Fruit fly (Drosophila melanogaster) whole organism, embryonic: ENCODE results near the gene pxb.

Experiments used
- Ada2b ChIP-seq: fragments of 200-800 bp; sonication (Bioruptor generic); IDR thresholded peaks from 2 replicates; pipeline ENCODE4 v1.3.6; 2022; ENCODE audit warnings: missing biosample characterization, missing genetic modification characterization
- CG10267 ChIP-seq: fragments of 200-800 bp; sonication (Bioruptor generic); optimal IDR thresholded peaks from 2 replicates; lab custom pipeline; 2018; ENCODE audit warnings: missing biosample characterization, mild to moderate bottlenecking, missing genetic modification characterization, moderate library complexity
- CG10274 ChIP-seq: fragments of 200-800 bp; sonication (Bioruptor generic); optimal IDR thresholded peaks from 3 replicates; lab custom pipeline; 2017; ENCODE audit warnings: missing biosample characterization, mild to moderate bottlenecking, missing genetic modification characterization
- CG11085 ChIP-seq: fragments of 200-800 bp; sonication (Bioruptor generic); IDR thresholded peaks from 2 replicates; pipeline ENCODE4 v1.3.6; 2022; ENCODE audit warnings: missing biosample characterization, missing genetic modification characterization
- CG12104 ChIP-seq: fragments of 200-800 bp; sonication (Bioruptor generic); optimal IDR thresholded peaks from 3 replicates; lab custom pipeline; 2016; ENCODE audit warnings: missing biosample characterization, missing genetic modification characterization
- CG1529 ChIP-seq: fragments of 200-800 bp; sonication (Bioruptor generic); optimal IDR thresholded peaks from 3 replicates; lab custom pipeline; 2018; ENCODE audit warnings: missing biosample characterization, missing genetic modification characterization
- CG1603 ChIP-seq: fragments of 200-800 bp; sonication (Bioruptor generic); optimal IDR thresholded peaks from 2 replicates; lab custom pipeline; 2019; ENCODE audit warnings: missing biosample characterization, mild to moderate bottlenecking, missing genetic modification characterization, moderate library complexity
- CG1647 ChIP-seq: fragments of 200-800 bp; sonication (Bioruptor generic); optimal IDR thresholded peaks from 3 replicates; lab custom pipeline; 2016; ENCODE audit warnings: missing biosample characterization, missing genetic modification characterization
- CG16815 ChIP-seq: fragments of 200-800 bp; sonication (Bioruptor generic); optimal IDR thresholded peaks from 3 replicates; lab custom pipeline; 2017; ENCODE audit warnings: missing biosample characterization, mild to moderate bottlenecking, missing genetic modification characterization
- CG16863 ChIP-seq: fragments of 200-800 bp; sonication (Bioruptor generic); optimal IDR thresholded peaks from 3 replicates; lab custom pipeline; 2016; ENCODE audit warnings: missing biosample characterization, missing genetic modification characterization
- CG17328 ChIP-seq: fragments of 200-800 bp; sonication (Bioruptor generic); IDR thresholded peaks from 2 replicates; pipeline ENCODE4 v1.3.6; 2022; ENCODE audit warnings: missing biosample characterization, missing genetic modification characterization
- CG18011 ChIP-seq: fragments of 200-800 bp; sonication (Bioruptor generic); optimal IDR thresholded peaks from 2 replicates; lab custom pipeline; 2017; ENCODE audit warnings: missing biosample characterization, missing genetic modification characterization, mild to moderate bottlenecking, moderate library complexity, missing genotype
- CG2712 ChIP-seq: fragments of 200-800 bp; optimal IDR thresholded peaks from 3 replicates; lab custom pipeline; 2019; ENCODE audit warnings: missing biosample characterization, mild to moderate bottlenecking, missing genetic modification characterization, moderate library complexity
- CG2875 ChIP-seq: fragments of 200-800 bp; sonication (Bioruptor generic); optimal IDR thresholded peaks from 2 replicates; lab custom pipeline; 2017; ENCODE audit warnings: missing biosample characterization, mild to moderate bottlenecking, missing genetic modification characterization, missing genetic modification reagents
- CG4820 ChIP-seq: fragments of 200-800 bp; sonication (Bioruptor generic); optimal IDR thresholded peaks from 3 replicates; lab custom pipeline; 2016; ENCODE audit warnings: missing biosample characterization, missing genetic modification characterization
- CG7357 ChIP-seq: fragments of 200-800 bp; sonication (Bioruptor generic); IDR thresholded peaks from 3 replicates; pipeline ENCODE4 v1.3.6; 2022; ENCODE audit warnings: missing biosample characterization, missing genetic modification characterization
- CG7372 ChIP-seq: fragments of 200-800 bp; sonication (Bioruptor generic); IDR thresholded peaks from 2 replicates; pipeline ENCODE4 v1.3.6; 2022; ENCODE audit warnings: missing biosample characterization, missing genetic modification characterization
- CG8359 ChIP-seq: fragments of 200-800 bp; sonication (Bioruptor generic); optimal IDR thresholded peaks from 2 replicates; lab custom pipeline; 2017; ENCODE audit warnings: missing biosample characterization, mild to moderate bottlenecking, missing genetic modification characterization, borderline replicate concordance
- CTCF ChIP-seq: fragments of 200-800 bp; sonication (Bioruptor generic); optimal IDR thresholded peaks from 2 replicates; lab custom pipeline; 2017; ENCODE audit warnings: missing biosample characterization, mild to moderate bottlenecking, missing genetic modification characterization, moderate library complexity
- D19B ChIP-seq: fragments of 200-800 bp; sonication (Bioruptor generic); optimal IDR thresholded peaks from 2 replicates; lab custom pipeline; 2017; ENCODE audit warnings: missing biosample characterization, mild to moderate bottlenecking, missing genetic modification characterization
- Dad ChIP-seq: fragments of 200-800 bp; sonication (Bioruptor generic); optimal IDR thresholded peaks from 3 replicates; lab custom pipeline; 2016; ENCODE audit warnings: missing biosample characterization, missing genetic modification characterization
- GATAe ChIP-seq: fragments of 200-800 bp; sonication (Bioruptor generic); conservative IDR thresholded peaks from 2 replicates; pipeline ENCODE4 v1.3.6; 2022; ENCODE audit warnings: missing biosample characterization, missing genetic modification characterization
- HLH3B ChIP-seq: fragments of 200-800 bp; sonication (Bioruptor generic); IDR thresholded peaks from 2 replicates; pipeline ENCODE4 v1.3.6; 2022; ENCODE audit warnings: missing biosample characterization, missing genetic modification characterization
- Hr78 ChIP-seq, 2 experiments: fragments of 200-800 bp in 1 of 2; fragments of >200 bp in 1 of 2; sonication (Bioruptor generic) in 1 of 2; optimal IDR thresholded peaks; 2 replicates each; lab custom pipeline; 2017 to 2019; ENCODE audit warnings: missing biosample characterization in 2 of 2, missing genetic modification characterization in 2 of 2, mild to moderate bottlenecking in 1 of 2, moderate library complexity in 1 of 2
- Max ChIP-seq: fragments of 200-800 bp; sonication (Bioruptor generic); optimal IDR thresholded peaks from 2 replicates; lab custom pipeline; 2016; ENCODE audit warnings: missing biosample characterization, mild to moderate bottlenecking, missing genetic modification characterization
- Med ChIP-seq: fragments of 200-800 bp; sonication (Bioruptor generic); peaks from one replicate; lab custom pipeline; 2016; ENCODE audit warnings: missing biosample characterization, missing genetic modification characterization, mild to moderate bottlenecking, inconsistent platforms, moderate library complexity
- Oli ChIP-seq: fragments of 200-800 bp; sonication (Bioruptor generic); optimal IDR thresholded peaks from 2 replicates; lab custom pipeline; 2018; ENCODE audit warnings: missing biosample characterization, mild to moderate bottlenecking, missing genetic modification characterization, moderate library complexity
- TFAM ChIP-seq: fragments of 200-800 bp; sonication (Bioruptor generic); optimal IDR thresholded peaks from 2 replicates; lab custom pipeline; 2017; ENCODE audit warnings: missing biosample characterization, missing genetic modification characterization, inconsistent platforms
- YL-1 ChIP-seq: fragments of 200-800 bp; sonication (Bioruptor generic); optimal IDR thresholded peaks from 3 replicates; lab custom pipeline; 2017; ENCODE audit warnings: missing biosample characterization, mild to moderate bottlenecking, missing genetic modification characterization
- bab2 ChIP-seq: fragments of 200-800 bp; sonication (Bioruptor generic); optimal IDR thresholded peaks from 2 replicates; lab custom pipeline; 2016; ENCODE audit warnings: missing biosample characterization, missing genetic modification characterization
- btn ChIP-seq: fragments of 200-800 bp; sonication (Bioruptor generic); optimal IDR thresholded peaks from 2 replicates; lab custom pipeline; 2016; ENCODE audit warnings: missing biosample characterization, missing genetic modification characterization
- cwo ChIP-seq: fragments of 200-800 bp; sonication (Bioruptor generic); optimal IDR thresholded peaks from 3 replicates; lab custom pipeline; 2017; ENCODE audit warnings: missing biosample characterization, missing genetic modification characterization, mild to moderate bottlenecking, moderate library complexity, missing genetic modification reagents
- en ChIP-seq: fragments of 200-800 bp; sonication (Bioruptor generic); optimal IDR thresholded peaks from 2 replicates; lab custom pipeline; 2016; ENCODE audit warnings: missing biosample characterization, missing genetic modification characterization
- ewg ChIP-seq: fragments of 200-800 bp; sonication (Bioruptor generic); optimal IDR thresholded peaks from 3 replicates; lab custom pipeline; 2017; ENCODE audit warnings: mild to moderate bottlenecking, missing biosample characterization, missing genetic modification reagents, missing genetic modification characterization
- gcm2 ChIP-seq: fragments of 200-800 bp; sonication (Bioruptor generic); optimal IDR thresholded peaks from 2 replicates; lab custom pipeline; 2016; ENCODE audit warnings: missing biosample characterization, missing genetic modification characterization
- gt ChIP-seq: fragments of 200-800 bp; sonication (Bioruptor generic); IDR thresholded peaks from 2 replicates; pipeline ENCODE4 v1.3.6; 2022; ENCODE audit warnings: missing biosample characterization, missing genetic modification characterization
- h ChIP-seq: fragments of >200 bp; optimal IDR thresholded peaks from 2 replicates; lab custom pipeline; 2017
- hkb ChIP-seq, 2 experiments: fragments of 200-800 bp in 1 of 2; fragments of >200 bp in 1 of 2; sonication (Bioruptor generic) in 1 of 2; IDR thresholded peaks in 1 of 2; optimal IDR thresholded peaks in 1 of 2; 2 replicates each; pipeline versions ENCODE4 v1.3.6 to Lab custom; 2017 to 2022; ENCODE audit warnings: missing biosample characterization in 1 of 2, missing genetic modification characterization in 1 of 2
- mam ChIP-seq: fragments of 200-800 bp; sonication (Bioruptor generic); optimal IDR thresholded peaks from 3 replicates; lab custom pipeline; 2016; ENCODE audit warnings: missing biosample characterization, missing genetic modification characterization
- nmo ChIP-seq: fragments of 200-800 bp; sonication (Bioruptor generic); optimal IDR thresholded peaks from 2 replicates; lab custom pipeline; 2018; ENCODE audit warnings: missing biosample characterization, mild to moderate bottlenecking, missing genetic modification characterization, moderate library complexity
- nom ChIP-seq: fragments of 200-800 bp; sonication (Bioruptor generic); optimal IDR thresholded peaks from 2 replicates; lab custom pipeline; 2017; ENCODE audit warnings: missing biosample characterization, missing genetic modification characterization, mild to moderate bottlenecking, moderate library complexity, missing genetic modification reagents
- otp ChIP-seq: fragments of 200-800 bp; sonication (Bioruptor generic); IDR thresholded peaks from 3 replicates; pipeline ENCODE4, ENCODE4 v1.3.6; 2022; ENCODE audit warnings: missing biosample characterization, missing genetic modification characterization
- phol ChIP-seq: fragments of 200-800 bp; sonication (Bioruptor generic); optimal IDR thresholded peaks from 3 replicates; lab custom pipeline; 2018; ENCODE audit warnings: missing biosample characterization, mild to moderate bottlenecking, missing genetic modification characterization, moderate library complexity
- ranshi ChIP-seq: fragments of 200-800 bp; sonication (Bioruptor generic); IDR thresholded peaks from 2 replicates; pipeline ENCODE4 v1.3.6; 2022; ENCODE audit warnings: missing biosample characterization, missing genetic modification characterization
- row ChIP-seq: fragments of 200-800 bp; sonication (Bioruptor generic); IDR thresholded peaks from 3 replicates; pipeline ENCODE4 v1.3.6; 2022; ENCODE audit warnings: missing biosample characterization, missing genetic modification characterization
- shn ChIP-seq: fragments of 200-800 bp; sonication (Bioruptor generic); optimal IDR thresholded peaks from 3 replicates; lab custom pipeline; 2016; ENCODE audit warnings: missing biosample characterization, missing genetic modification characterization
- sima ChIP-seq: fragments of 200-800 bp; sonication (Bioruptor generic); optimal IDR thresholded peaks from 2 replicates; lab custom pipeline; 2016; ENCODE audit warnings: missing biosample characterization, missing genetic modification characterization
- stc ChIP-seq: fragments of 200-800 bp; sonication (Bioruptor generic); IDR thresholded peaks from 2 replicates; pipeline ENCODE4 v1.3.6; 2022; ENCODE audit warnings: missing biosample characterization, missing genetic modification characterization
- z ChIP-seq: fragments of 200-800 bp; sonication (Bioruptor generic); IDR thresholded peaks from 3 replicates; pipeline ENCODE4 v1.3.6; 2022; ENCODE audit warnings: missing biosample characterization, missing genetic modification characterization
- zen ChIP-seq: fragments of 200-800 bp; sonication (Bioruptor generic); optimal IDR thresholded peaks from 3 replicates; lab custom pipeline; 2018; ENCODE audit warnings: missing biosample characterization, mild to moderate bottlenecking, missing genetic modification characterization, moderate library complexity

pxb gene

dm6 chr3R:15651770-15652410, 14.1 kb upstream of the pxb start (continued):
- peak; percentile 48 for TF ChIP-seq CG8359 (GFP tag; lab: Kevin White, UChicago)
- TF ChIP-seq shn (GFP tag; lab: Kevin White, UChicago), result peak; percentile 1
- TF ChIP-seq sima (GFP tag; lab: Kevin White, UChicago), result no peak
- peak; percentile 27 for TF ChIP-seq CG16863 (GFP tag; lab: Kevin White, UChicago)
- TF ChIP-seq D19B (GFP tag; lab: Kevin White, UChicago), result no peak
- TF ChIP-seq CG2712, result peak; percentile 73
- TF ChIP-seq en (GFP tag; lab: Kevin White, UChicago), result no peak
- peak; percentile 63; the same call in 1 of the 3 replicates for TF ChIP-seq otp (GFP tag; lab: Robert Waterston, UW)
- TF ChIP-seq gcm2 (GFP tag; lab: Kevin White, UChicago), result no peak
- no peak for TF ChIP-seq ewg (GFP tag; lab: Kevin White, UChicago)
- TF ChIP-seq CG1647, result no peak
- TF ChIP-seq Dad (GFP tag; lab: Kevin White, UChicago), result no peak
- peak in 1 of 2 experiments; percentile 5 for TF ChIP-seq Hr78 (GFP tag; optimal IDR thresholded peaks at IDR 0.05; lab: Kevin White, UChicago)
- TF ChIP-seq CG18011 (GFP tag; lab: Kevin White, UChicago), result no peak
- peak; percentile 51; the same call in 1 of the 2 replicates for TF ChIP-seq ranshi (GFP tag; lab: Robert Waterston, UW)
- peak; percentile 56 for TF ChIP-seq CG4820 (GFP tag; lab: Kevin White, UChicago)
- TF ChIP-seq YL-1, result no peak
- peak; percentile 75 for TF ChIP-seq zen (tag; lab: Kevin White, UChicago)
- TF ChIP-seq Med, result peak; percentile 35
- TF ChIP-seq stc (GFP tag; lab: Robert Waterston, UW), result peak; percentile 33; the same call in 1 of the 2 replicates
- peak; percentile 50 for TF ChIP-seq hkb (optimal IDR thresholded peaks at IDR 0.05; lab: Kevin White, UChicago)
- TF ChIP-seq hkb (GFP tag; IDR thresholded peaks at IDR 0.05; lab: Robert Waterston, UW), result peak; percentile 57; the same call in 1 of the 2 replicates
- TF ChIP-seq CG2875 (GFP tag; lab: Kevin White, UChicago), result peak; percentile 36
- peak; percentile 52; the same call in 2 of the 3 replicates for TF ChIP-seq row (GFP tag; lab: Robert Waterston, UW)
- TF ChIP-seq gt, result 0 out of 2 replicates have a peak, but pooled peaks have one; percentile 25
- TF ChIP-seq CG12104, result no peak
- TF ChIP-seq CG1603 (tag; lab: Kevin White, UChicago), result peak; percentile 80
- TF ChIP-seq CG11085 (GFP tag; lab: Robert Waterston, UW), result no peak
- no peak for TF ChIP-seq CTCF (GFP tag; lab: Kevin White, UChicago)
- TF ChIP-seq CG17328 (GFP tag; lab: Robert Waterston, UW), result peak; percentile 43; the same call in 1 of the 2 replicates
- peak; percentile 81 for TF ChIP-seq phol (tag; lab: Kevin White, UChicago)
- TF ChIP-seq mam (GFP tag; lab: Kevin White, UChicago), result peak; percentile 13
- peak; percentile 23 for TF ChIP-seq btn
- TF ChIP-seq bab2, result peak; percentile 37
- TF ChIP-seq CG7372 (GFP tag; lab: Robert Waterston, UW), result no peak
- no peak for TF ChIP-seq Ada2b (GFP tag; lab: Robert Waterston, UW)
- peak; percentile 33 for TF ChIP-seq Oli (tag; lab: Kevin White, UChicago)
- TF ChIP-seq CG16815 (GFP tag; lab: Kevin White, UChicago), result peak; percentile 44
- no peak for TF ChIP-seq z (GFP tag; lab: Robert Waterston, UW)
- peak; percentile 22 for TF ChIP-seq Max
- TF ChIP-seq TFAM (GFP tag; lab: Kevin White, UChicago), result peak; percentile 19
- TF ChIP-seq h, result no peak
- TF ChIP-seq cwo (GFP tag; lab: Kevin White, UChicago), result no peak
- peak; percentile 76 for TF ChIP-seq nmo (GFP tag; lab: Kevin White, UChicago)
- no peak for TF ChIP-seq GATAe (GFP tag; lab: Robert Waterston, UW)
- TF ChIP-seq CG10267 (tag; lab: Kevin White, UChicago), result peak; percentile 61
- no peak for TF ChIP-seq CG7357
- TF ChIP-seq CG10274 (GFP tag; lab: Kevin White, UChicago), result no peak
- peak; percentile 92 for TF ChIP-seq nom (GFP tag; lab: Kevin White, UChicago)
- TF ChIP-seq HLH3B (GFP tag; lab: Robert Waterston, UW), result peak; percentile 36; the same call in 1 of the 2 replicates
- peak; percentile 1 for TF ChIP-seq CG1529 (GFP tag; lab: Kevin White, UChicago)
